Fruit fly (Drosophila melanogaster) whole organism, embryonic: Measurements from ENCODE around the gene CheB38b.
A peak's percentile ranks its signal among the peaks of the same experiment; 100 is the strongest.

Experiments used
- ATbp ChIP-seq: fragments of 200-800 bp; sonication (Bioruptor generic); optimal IDR thresholded peaks from 2 replicates; lab custom pipeline; 2017; ENCODE audit warnings: missing biosample characterization, mild to moderate bottlenecking, missing genetic modification characterization, missing genetic modification reagents
- Abd-B ChIP-seq: fragments of 200-800 bp; sonication (Bioruptor generic); optimal IDR thresholded peaks from 2 replicates; lab custom pipeline; 2018; ENCODE audit warnings: missing biosample characterization, mild to moderate bottlenecking, missing genetic modification characterization, moderate library complexity
- Awh ChIP-seq: fragments of 200-800 bp; sonication (Bioruptor generic); IDR thresholded peaks from 2 replicates; pipeline ENCODE4, ENCODE4 v1.3.6; 2022; ENCODE audit warnings: missing biosample characterization, missing genetic modification characterization
- CG10543 ChIP-seq: fragments of 200-800 bp; sonication (Bioruptor generic); optimal IDR thresholded peaks from 3 replicates; lab custom pipeline; 2017; ENCODE audit warnings: missing biosample characterization, mild to moderate bottlenecking, missing genetic modification characterization, moderate library complexity
- CG10979 ChIP-seq: fragments of 200-800 bp; sonication (Bioruptor generic); optimal IDR thresholded peaks from 2 replicates; lab custom pipeline; 2018; ENCODE audit warnings: missing biosample characterization, mild to moderate bottlenecking, missing genetic modification characterization, moderate library complexity
- CG11723 ChIP-seq: fragments of 200-800 bp; sonication (Bioruptor generic); optimal IDR thresholded peaks from 2 replicates; lab custom pipeline; 2017; ENCODE audit warnings: missing biosample characterization, mild to moderate bottlenecking, missing genetic modification characterization
- CG12236 ChIP-seq: fragments of 200-800 bp; sonication (Bioruptor generic); optimal IDR thresholded peaks from 2 replicates; lab custom pipeline; 2016; ENCODE audit warnings: missing biosample characterization, missing genetic modification characterization
- CG12299 ChIP-seq: fragments of 200-800 bp; sonication (Bioruptor generic); optimal IDR thresholded peaks from 2 replicates; lab custom pipeline; 2018; ENCODE audit warnings: missing biosample characterization, mild to moderate bottlenecking, missing genetic modification characterization
- CG14860 ChIP-seq: fragments of 200-800 bp; sonication (Bioruptor generic); IDR thresholded peaks from 3 replicates; pipeline ENCODE4 v1.3.6; 2022; ENCODE audit warnings: missing biosample characterization, missing genetic modification characterization; ENCODE audit not compliant: partially characterized antibody
- CG1792 ChIP-seq: fragments of 200-800 bp; sonication (Bioruptor generic); optimal IDR thresholded peaks from 2 replicates; lab custom pipeline; 2016; ENCODE audit warnings: missing biosample characterization, missing genetic modification characterization
- CG18764 ChIP-seq: fragments of 200-800 bp; sonication (Bioruptor generic); optimal IDR thresholded peaks from 3 replicates; lab custom pipeline; 2016; ENCODE audit warnings: missing biosample characterization, missing genetic modification characterization
- CG2678 ChIP-seq: fragments of 200-800 bp; sonication (Bioruptor generic); optimal IDR thresholded peaks from 3 replicates; lab custom pipeline; 2019; ENCODE audit warnings: missing biosample characterization, mild to moderate bottlenecking, missing genetic modification characterization, moderate library complexity
- CG2712 ChIP-seq: fragments of 200-800 bp; optimal IDR thresholded peaks from 3 replicates; lab custom pipeline; 2019; ENCODE audit warnings: missing biosample characterization, mild to moderate bottlenecking, missing genetic modification characterization, moderate library complexity
- CG2889 ChIP-seq: fragments of 200-800 bp; sonication (Bioruptor generic); IDR thresholded peaks from 3 replicates; pipeline ENCODE4 v1.3.6; 2022; ENCODE audit warnings: missing biosample characterization, missing genetic modification characterization
- CG30403 ChIP-seq: fragments of 200-800 bp; sonication (Bioruptor generic); optimal IDR thresholded peaks from 3 replicates; lab custom pipeline; 2016; ENCODE audit warnings: missing biosample characterization, missing genetic modification characterization
- CG32767 ChIP-seq: fragments of 200-800 bp; sonication (Bioruptor generic); IDR thresholded peaks from 2 replicates; pipeline ENCODE4 v1.3.6; 2022; ENCODE audit warnings: missing biosample characterization, missing genetic modification characterization
- CG34422 ChIP-seq: fragments of 200-800 bp; sonication (Bioruptor generic); IDR thresholded peaks from 3 replicates; pipeline ENCODE4 v1.3.6; 2022; ENCODE audit warnings: missing biosample characterization, missing genetic modification characterization
- CG4617 ChIP-seq: fragments of 200-800 bp; sonication (Bioruptor generic); optimal IDR thresholded peaks from 3 replicates; lab custom pipeline; 2016; ENCODE audit warnings: missing biosample characterization, missing genetic modification characterization, borderline replicate concordance
- CG4707 ChIP-seq: fragments of 200-800 bp; sonication (Bioruptor generic); optimal IDR thresholded peaks from 2 replicates; lab custom pipeline; 2018; ENCODE audit warnings: missing biosample characterization, mild to moderate bottlenecking, missing genetic modification characterization, moderate library complexity
- CG4730 ChIP-seq: fragments of 200-800 bp; sonication (Bioruptor generic); IDR thresholded peaks from 2 replicates; pipeline ENCODE4 v1.3.6; 2022; ENCODE audit warnings: missing biosample characterization, missing genetic modification characterization
- CG7372 ChIP-seq: fragments of 200-800 bp; sonication (Bioruptor generic); IDR thresholded peaks from 2 replicates; pipeline ENCODE4 v1.3.6; 2022; ENCODE audit warnings: missing biosample characterization, missing genetic modification characterization
- CG9797 ChIP-seq: fragments of 200-800 bp; sonication (Bioruptor generic); optimal IDR thresholded peaks from 3 replicates; lab custom pipeline; 2018; ENCODE audit warnings: missing biosample characterization, mild to moderate bottlenecking, missing genetic modification characterization
- CG9817 ChIP-seq: fragments of 200-800 bp; sonication (Bioruptor generic); optimal IDR thresholded peaks from 2 replicates; lab custom pipeline; 2018; ENCODE audit warnings: missing biosample characterization, mild to moderate bottlenecking, missing genetic modification characterization, moderate library complexity
- Dad ChIP-seq: fragments of 200-800 bp; sonication (Bioruptor generic); optimal IDR thresholded peaks from 3 replicates; lab custom pipeline; 2016; ENCODE audit warnings: missing biosample characterization, missing genetic modification characterization
- Dip2 ChIP-seq: fragments of 200-800 bp; sonication (Bioruptor generic); IDR thresholded peaks from 2 replicates; pipeline ENCODE4 v1.3.6; 2022; ENCODE audit warnings: missing biosample characterization, missing genetic modification characterization
- Doc2 ChIP-seq: fragments of 200-800 bp; sonication (Bioruptor generic); IDR thresholded peaks from 2 replicates; pipeline ENCODE4 v1.3.6; 2022; ENCODE audit warnings: missing biosample characterization, missing genetic modification characterization
- Doc3 ChIP-seq: fragments of 200-800 bp; sonication (Bioruptor generic); IDR thresholded peaks from 3 replicates; pipeline ENCODE4 v1.3.6; 2022; ENCODE audit warnings: missing biosample characterization, missing genetic modification characterization; ENCODE audit not compliant: partially characterized antibody
- Ets97D ChIP-seq: fragments of 200-800 bp; sonication (Bioruptor generic); optimal IDR thresholded peaks from 3 replicates; lab custom pipeline; 2016; ENCODE audit warnings: missing biosample characterization, missing genetic modification characterization
- HHEX ChIP-seq: fragments of 200-800 bp; sonication (Bioruptor generic); optimal IDR thresholded peaks from 3 replicates; lab custom pipeline; 2017; ENCODE audit warnings: missing biosample characterization, mild to moderate bottlenecking, missing genetic modification characterization, missing genetic modification reagents
- Hmr ChIP-seq: fragments of 200-800 bp; sonication (Bioruptor generic); optimal IDR thresholded peaks from 3 replicates; lab custom pipeline; 2017; ENCODE audit warnings: mild to moderate bottlenecking, missing biosample characterization, missing genetic modification reagents, missing genetic modification characterization
- Lim3 ChIP-seq: fragments of 200-800 bp; sonication (Bioruptor generic); IDR thresholded peaks from 2 replicates; pipeline ENCODE4 v1.3.6; 2022; ENCODE audit warnings: missing biosample characterization, missing genetic modification characterization
- Max ChIP-seq: fragments of 200-800 bp; sonication (Bioruptor generic); optimal IDR thresholded peaks from 2 replicates; lab custom pipeline; 2016; ENCODE audit warnings: missing biosample characterization, mild to moderate bottlenecking, missing genetic modification characterization
- NC2β ChIP-seq: fragments of 200-800 bp; sonication (Bioruptor generic); optimal IDR thresholded peaks from 2 replicates; lab custom pipeline; 2016; ENCODE audit warnings: missing biosample characterization, missing genetic modification characterization
- Neu2 ChIP-seq: fragments of 200-800 bp; sonication (Bioruptor generic); optimal IDR thresholded peaks from 3 replicates; lab custom pipeline; 2016; ENCODE audit warnings: missing biosample characterization, missing genetic modification characterization, borderline replicate concordance
- Nf-YA ChIP-seq: fragments of 200-800 bp; sonication (Bioruptor generic); IDR thresholded peaks from 2 replicates; pipeline ENCODE4 v1.3.6; 2022; ENCODE audit warnings: missing biosample characterization, missing genetic modification characterization
- Nf-YC ChIP-seq: fragments of 200-800 bp; optimal IDR thresholded peaks from 3 replicates; lab custom pipeline; 2019; ENCODE audit warnings: missing biosample characterization, mild to moderate bottlenecking, missing genetic modification characterization, moderate library complexity
- Optix ChIP-seq: fragments of 200-800 bp; sonication (Bioruptor generic); IDR thresholded peaks from 3 replicates; pipeline ENCODE4 v1.3.6; 2022; ENCODE audit warnings: missing biosample characterization, missing genetic modification characterization
- ac ChIP-seq: fragments of 200-800 bp; sonication (Bioruptor generic); optimal IDR thresholded peaks from 3 replicates; lab custom pipeline; 2017; ENCODE audit warnings: missing biosample characterization, mild to moderate bottlenecking, missing genetic modification characterization
- bsh ChIP-seq, 2 experiments: fragments of 200-800 bp; sonication (Bioruptor generic); optimal IDR thresholded peaks; 2 replicates each; lab custom pipeline; 2017 to 2018; ENCODE audit warnings: mild to moderate bottlenecking in 2 of 2, missing biosample characterization in 2 of 2, missing genetic modification characterization in 2 of 2, moderate library complexity in 1 of 2
- caup ChIP-seq: fragments of 200-800 bp; sonication (Bioruptor generic); optimal IDR thresholded peaks from 3 replicates; lab custom pipeline; 2017; ENCODE audit warnings: missing biosample characterization, mild to moderate bottlenecking, missing genetic modification characterization, moderate library complexity; ENCODE audit not compliant: severe bottlenecking
- danr ChIP-seq: fragments of 200-800 bp; sonication (Bioruptor generic); IDR thresholded peaks from 2 replicates; pipeline ENCODE4 v1.3.6; 2022; ENCODE audit warnings: missing biosample characterization, missing genetic modification characterization
- ftz-f1 ChIP-seq: fragments of 200-800 bp; sonication (Bioruptor generic); optimal IDR thresholded peaks from 2 replicates; lab custom pipeline; 2016; ENCODE audit warnings: missing biosample characterization, missing genetic modification characterization
- gcm2 ChIP-seq: fragments of 200-800 bp; sonication (Bioruptor generic); optimal IDR thresholded peaks from 2 replicates; lab custom pipeline; 2016; ENCODE audit warnings: missing biosample characterization, missing genetic modification characterization
- grn ChIP-seq: fragments of 200-800 bp; sonication (Bioruptor generic); optimal IDR thresholded peaks from 3 replicates; lab custom pipeline; 2017; ENCODE audit warnings: missing biosample characterization, missing genetic modification characterization
- hkb ChIP-seq, 2 experiments: fragments of 200-800 bp in 1 of 2; fragments of >200 bp in 1 of 2; sonication (Bioruptor generic) in 1 of 2; IDR thresholded peaks in 1 of 2; optimal IDR thresholded peaks in 1 of 2; 2 replicates each; pipeline versions ENCODE4 v1.3.6 to Lab custom; 2017 to 2022; ENCODE audit warnings: missing biosample characterization in 1 of 2, missing genetic modification characterization in 1 of 2
- jumu ChIP-seq: fragments of 200-800 bp; sonication (Bioruptor generic); optimal IDR thresholded peaks from 3 replicates; lab custom pipeline; 2016; ENCODE audit warnings: missing biosample characterization, missing genetic modification characterization
- lmd ChIP-seq: fragments of 200-800 bp; sonication (Bioruptor generic); IDR thresholded peaks from 2 replicates; pipeline ENCODE4 v1.3.6; 2022; ENCODE audit warnings: missing biosample characterization, missing genetic modification characterization
- oc ChIP-seq: fragments of 200-800 bp; sonication (Bioruptor generic); optimal IDR thresholded peaks from 2 replicates; lab custom pipeline; 2018; ENCODE audit warnings: missing biosample characterization, mild to moderate bottlenecking, missing genetic modification characterization, moderate library complexity
- ranshi ChIP-seq: fragments of 200-800 bp; sonication (Bioruptor generic); IDR thresholded peaks from 2 replicates; pipeline ENCODE4 v1.3.6; 2022; ENCODE audit warnings: missing biosample characterization, missing genetic modification characterization
- zen ChIP-seq: fragments of 200-800 bp; sonication (Bioruptor generic); optimal IDR thresholded peaks from 3 replicates; lab custom pipeline; 2018; ENCODE audit warnings: missing biosample characterization, mild to moderate bottlenecking, missing genetic modification characterization, moderate library complexity
- zf30C ChIP-seq: fragments of 200-800 bp; sonication (Bioruptor generic); optimal IDR thresholded peaks from 3 replicates; lab custom pipeline; 2018; ENCODE audit warnings: missing biosample characterization, mild to moderate bottlenecking, missing genetic modification characterization

The CheB38b gene

dm6 chr2L:20783044-20783443, 34.0 kb downstream of the CheB38b start (continued):
- no peak for TF ChIP-seq CG11723
- TF ChIP-seq CG4707 (GFP tag; lab: Kevin White, UChicago) = no peak
- no peak for TF ChIP-seq CG4730 (GFP tag; lab: Robert Waterston, UW)
- no peak for TF ChIP-seq CG2712 (tag; lab: Kevin White, UChicago)
- TF ChIP-seq lmd = no peak
- TF ChIP-seq CG12299 (tag; lab: Kevin White, UChicago) = no peak
- TF ChIP-seq Dad (GFP tag; lab: Kevin White, UChicago) = no peak
- no peak for TF ChIP-seq CG32767
- no peak for TF ChIP-seq Nf-YA
- no peak for TF ChIP-seq CG10543 (GFP tag; lab: Kevin White, UChicago)
- no peak for TF ChIP-seq Neu2 (GFP tag; lab: Kevin White, UChicago)
- no peak for TF ChIP-seq Abd-B (GFP tag; lab: Kevin White, UChicago)
- no peak for TF ChIP-seq Doc3 (GFP tag; lab: Robert Waterston, UW)
- TF ChIP-seq CG2678 = no peak
- TF ChIP-seq Doc2 (GFP tag; lab: Robert Waterston, UW) = no peak
- TF ChIP-seq zen (tag; lab: Kevin White, UChicago) = peak; percentile 40
- TF ChIP-seq Lim3 = no peak
- TF ChIP-seq CG4617 (GFP tag; lab: Kevin White, UChicago) = no peak
- TF ChIP-seq NC2β (GFP tag; lab: Kevin White, UChicago) = no peak
- TF ChIP-seq HHEX (GFP tag; lab: Kevin White, UChicago) = no peak
- TF ChIP-seq danr (GFP tag; lab: Robert Waterston, UW) = no peak
- TF ChIP-seq ranshi (GFP tag; lab: Robert Waterston, UW) = no peak
- no peak for TF ChIP-seq ac (GFP tag; lab: Kevin White, UChicago)
- peak; percentile 73 for TF ChIP-seq grn (GFP tag; lab: Kevin White, UChicago)
- TF ChIP-seq oc (tag; lab: Kevin White, UChicago) = peak; percentile 32
- TF ChIP-seq ATbp (GFP tag; lab: Kevin White, UChicago) = no peak
- TF ChIP-seq CG34422 (GFP tag; lab: Robert Waterston, UW) = peak; percentile 35; the same call in 1 of the 3 replicates
- TF ChIP-seq CG9797 (GFP tag; lab: Kevin White, UChicago) = no peak
- TF ChIP-seq CG14860 (GFP tag; lab: Robert Waterston, UW) = no peak
- no peak for TF ChIP-seq CG7372 (GFP tag; lab: Robert Waterston, UW)
- TF ChIP-seq Ets97D (GFP tag; lab: Kevin White, UChicago) = no peak
- no peak for TF ChIP-seq CG12236 (GFP tag; lab: Kevin White, UChicago)
- no peak for TF ChIP-seq CG18764 (GFP tag; lab: Kevin White, UChicago)
- no peak for TF ChIP-seq Hmr
- TF ChIP-seq CG1792 (GFP tag; lab: Kevin White, UChicago) = no peak
- no peak for TF ChIP-seq gcm2 (GFP tag; lab: Kevin White, UChicago)
- no peak for TF ChIP-seq bsh (GFP tag; optimal IDR thresholded peaks at IDR 0.05; lab: Kevin White, UChicago)
- TF ChIP-seq CG2889 = no peak
- TF ChIP-seq Awh = 0 out of 2 replicates have a peak, but pooled peaks have one; percentile 12
- no peak for TF ChIP-seq CG10979
- TF ChIP-seq CG30403 (GFP tag; lab: Kevin White, UChicago) = no peak
- TF ChIP-seq Optix (GFP tag; lab: Robert Waterston, UW) = no peak
- no peak for TF ChIP-seq caup (GFP tag; lab: Kevin White, UChicago)
- TF ChIP-seq CG9817 = no peak
- TF ChIP-seq Dip2 (GFP tag; lab: Robert Waterston, UW) = no peak
- TF ChIP-seq ftz-f1 (GFP tag; lab: Kevin White, UChicago) = no peak
- TF ChIP-seq Max (GFP tag; lab: Kevin White, UChicago) = no peak
- TF ChIP-seq jumu = no peak
- no peak for TF ChIP-seq hkb (optimal IDR thresholded peaks at IDR 0.05; lab: Kevin White, UChicago)
- TF ChIP-seq hkb (GFP tag; IDR thresholded peaks at IDR 0.05; lab: Robert Waterston, UW) = no peak
- TF ChIP-seq Nf-YC (tag; lab: Kevin White, UChicago) = peak; percentile 97
- TF ChIP-seq zf30C (GFP tag; lab: Kevin White, UChicago) = no peak
